Fruit fly (Drosophila melanogaster) whole organism, pupa: ENCODE results near the gene CG15747.

Experiments
- CG13204 ChIP-seq: fragments of 200-800 bp; sonication (Bioruptor generic); optimal IDR thresholded peaks from 2 replicates; lab custom pipeline; 2018; ENCODE audit warnings: missing biosample characterization, mild to moderate bottlenecking, missing genetic modification characterization, moderate library complexity
- CG17806 ChIP-seq: fragments of 200-800 bp; sonication (Bioruptor generic); optimal IDR thresholded peaks from 2 replicates; lab custom pipeline; 2018; ENCODE audit warnings: missing biosample characterization, mild to moderate bottlenecking, missing genetic modification characterization, moderate library complexity
- CG8301 ChIP-seq: fragments of 200-800 bp; sonication (Bioruptor generic); optimal IDR thresholded peaks from 2 replicates; lab custom pipeline; 2018; ENCODE audit warnings: missing biosample characterization, mild to moderate bottlenecking, missing genetic modification characterization
- gl ChIP-seq: fragments of 200-800 bp; sonication (Bioruptor generic); optimal IDR thresholded peaks from 2 replicates; lab custom pipeline; 2018; ENCODE audit warnings: missing biosample characterization, mild to moderate bottlenecking, missing genetic modification characterization
- rn ChIP-seq: fragments of 200-800 bp; sonication (Bioruptor generic); IDR thresholded peaks from 2 replicates; pipeline ENCODE4 v1.3.6; 2022; ENCODE audit warnings: missing biosample characterization, missing genetic modification characterization

dm6 chrX:13323526-13323925 lies 14.6 kb upstream of the CG15747 start:
- TF ChIP-seq rn (GFP tag; lab: Robert Waterston, UW) (no peak), CG8301 (tag; lab: Kevin White, UChicago) (no peak), CG17806 (tag; lab: Kevin White, UChicago) (no peak), CG13204 (GFP tag; lab: Kevin White, UChicago) (no peak), gl (no peak)
